Worm (Caenorhabditis elegans) whole organism, late embryonic: Measurements from ENCODE around the gene rabx-5.
A peak's percentile ranks its signal among the peaks of the same experiment; 100 is the strongest.

Source experiments
- C38D4.7 ChIP-seq: fragments of 200-800 bp; sonication (Bioruptor generic); optimal IDR thresholded peaks from 2 replicates; lab custom pipeline; 2018; ENCODE audit warnings: mild to moderate bottlenecking, missing genetic modification characterization, moderate library complexity, missing compliant biosample characterization
- K02D7.2 ChIP-seq: sonication (generic microtip); optimal IDR thresholded peaks from 2 replicates; lab custom pipeline; 2017; ENCODE audit warnings: mild to moderate bottlenecking, missing genetic modification characterization, missing compliant biosample characterization
- T23F11.4 ChIP-seq: fragments of 200-800 bp; sonication (Bioruptor generic); optimal IDR thresholded peaks from 2 replicates; lab custom pipeline; 2018; ENCODE audit warnings: mild to moderate bottlenecking, missing genetic modification characterization, missing compliant biosample characterization
- ahr-1 ChIP-seq: sonication (generic microtip); optimal IDR thresholded peaks from 2 replicates; lab custom pipeline; 2016; ENCODE audit warnings: missing genetic modification characterization, missing compliant biosample characterization
- ceh-31 ChIP-seq: sonication (generic microtip); optimal IDR thresholded peaks from 2 replicates; lab custom pipeline; 2016; ENCODE audit warnings: missing genetic modification characterization, missing compliant biosample characterization
- ceh-48 ChIP-seq: sonication (generic microtip); optimal IDR thresholded peaks from 2 replicates; lab custom pipeline; 2016; ENCODE audit warnings: missing genetic modification characterization, inconsistent platforms, missing compliant biosample characterization
- ceh-6 ChIP-seq: fragments of 200-800 bp; sonication (Bioruptor generic); optimal IDR thresholded peaks from 2 replicates; lab custom pipeline; 2018; ENCODE audit warnings: mild to moderate bottlenecking, missing genetic modification characterization, missing compliant biosample characterization
- ceh-9 ChIP-seq: sonication (generic microtip); optimal IDR thresholded peaks from 2 replicates; lab custom pipeline; 2016; ENCODE audit warnings: mild to moderate bottlenecking, missing genetic modification characterization, inconsistent platforms, missing compliant biosample characterization
- dmd-4 ChIP-seq: sonication (generic microtip); optimal IDR thresholded peaks from 2 replicates; lab custom pipeline; 2016; ENCODE audit warnings: borderline replicate concordance, missing genetic modification characterization, missing compliant biosample characterization
- elt-2 ChIP-seq: sonication (generic microtip); optimal IDR thresholded peaks from 2 replicates; lab custom pipeline; 2016; ENCODE audit warnings: missing genetic modification reagents, missing genetic modification characterization, missing compliant biosample characterization
- ets-4 ChIP-seq: sonication (generic microtip); optimal IDR thresholded peaks from 2 replicates; lab custom pipeline; 2016; ENCODE audit warnings: missing genetic modification characterization, missing compliant biosample characterization
- eyg-1 ChIP-seq: sonication (generic microtip); optimal IDR thresholded peaks from 2 replicates; lab custom pipeline; 2016; ENCODE audit warnings: missing genotype, missing genetic modification characterization, missing compliant biosample characterization
- fkh-6 ChIP-seq: sonication (generic microtip); optimal IDR thresholded peaks from 2 replicates; lab custom pipeline; 2016; ENCODE audit warnings: missing genetic modification characterization, missing compliant biosample characterization
- gmeb-2 ChIP-seq: sonication (generic microtip); optimal IDR thresholded peaks from 2 replicates; lab custom pipeline; 2016; ENCODE audit warnings: missing genetic modification characterization, inconsistent platforms, missing compliant biosample characterization
- hlh-13 ChIP-seq: fragments of 200-800 bp; sonication (Bioruptor generic); optimal IDR thresholded peaks from 2 replicates; lab custom pipeline; 2018; ENCODE audit warnings: mild to moderate bottlenecking, missing genetic modification characterization, missing compliant biosample characterization
- lim-6 ChIP-seq: sonication (generic microtip); optimal IDR thresholded peaks from 2 replicates; lab custom pipeline; 2016; ENCODE audit warnings: missing genetic modification characterization, missing compliant biosample characterization
- lin-11 ChIP-seq: fragments of 200-800 bp; sonication (Bioruptor generic); optimal IDR thresholded peaks from 2 replicates; lab custom pipeline; 2018; ENCODE audit warnings: mild to moderate bottlenecking, missing genetic modification characterization, missing compliant biosample characterization
- nfya-1 ChIP-seq: sonication (generic microtip); optimal IDR thresholded peaks from 2 replicates; lab custom pipeline; 2017; ENCODE audit warnings: missing genetic modification characterization, mild to moderate bottlenecking, missing compliant biosample characterization, antibody characterized with exemption, moderate library complexity
- nhr-232 ChIP-seq: sonication (generic microtip); optimal IDR thresholded peaks from 2 replicates; lab custom pipeline; 2016; ENCODE audit warnings: missing genetic modification characterization, missing compliant biosample characterization
- odd-2 ChIP-seq: sonication (generic microtip); optimal IDR thresholded peaks from 2 replicates; lab custom pipeline; 2017; ENCODE audit warnings: antibody characterized with exemption, mild to moderate bottlenecking, missing genetic modification characterization, missing compliant biosample characterization
- pha-4 ChIP-seq: fragments of 150-350 bp; optimal IDR thresholded peaks from 2 replicates; lab custom pipeline; 2018; ENCODE audit warnings: missing biosample characterization, missing genetic modification reagents, missing genetic modification characterization
- pros-1 ChIP-seq: fragments of 150-350 bp; optimal IDR thresholded peaks from 2 replicates; lab custom pipeline; 2014; ENCODE audit warnings: missing biosample characterization, missing genetic modification reagents, missing genetic modification characterization
- ref-2 ChIP-seq: sonication (generic microtip); optimal IDR thresholded peaks from 2 replicates; lab custom pipeline; 2016; ENCODE audit warnings: missing genetic modification characterization, missing compliant biosample characterization
- sdc-2 ChIP-seq: sonication (generic microtip); optimal IDR thresholded peaks from 2 replicates; lab custom pipeline; 2016; ENCODE audit warnings: missing genotype, missing genetic modification characterization, missing compliant biosample characterization
- sox-2 ChIP-seq: fragments of 200-800 bp; sonication (Bioruptor generic); IDR thresholded peaks from 2 replicates; pipeline ENCODE4 v1.3.6; 2022; ENCODE audit warnings: missing genetic modification reagents, missing genetic modification characterization, missing compliant biosample characterization
- sox-4 ChIP-seq: sonication (generic microtip); optimal IDR thresholded peaks from 2 replicates; lab custom pipeline; 2017; ENCODE audit warnings: mild to moderate bottlenecking, missing genetic modification characterization, inconsistent platforms, missing compliant biosample characterization
- tbx-7 ChIP-seq: sonication (generic microtip); optimal IDR thresholded peaks from 2 replicates; lab custom pipeline; 2016; ENCODE audit warnings: missing genotype, missing genetic modification characterization, missing compliant biosample characterization
- unc-3 ChIP-seq, 2 experiments: fragments of 200-800 bp in 1 of 2; sonication (Bioruptor generic) in 1 of 2; sonication (generic microtip) in 1 of 2; conservative IDR thresholded peaks in 1 of 2; optimal IDR thresholded peaks in 1 of 2; 2 replicates each; pipeline versions ENCODE4 v1.3.6 to Lab custom; 2016 to 2022; ENCODE audit warnings: missing compliant biosample characterization in 2 of 2, missing genetic modification characterization in 2 of 2, missing genetic modification reagents in 1 of 2
- unc-42 ChIP-seq: sonication (generic microtip); optimal IDR thresholded peaks from 2 replicates; lab custom pipeline; 2016; ENCODE audit warnings: missing genotype, missing genetic modification characterization, missing compliant biosample characterization
- unc-86 ChIP-seq: sonication (generic microtip); optimal IDR thresholded peaks from 2 replicates; lab custom pipeline; 2016; ENCODE audit warnings: missing genetic modification characterization, missing compliant biosample characterization

The rabx-5 gene

ce11 chrIII:10565926-10566325 lies 39.2 kb upstream of the rabx-5 start, which contains the start of gene acdh-11:
Gene acdh-11 (plus strand): TSS chrIII:10566258.
- TF ChIP-seq ref-2 (no peak), elt-2 (peak; percentile 19)

ce11 chrIII:10569246-10569645 lies 35.9 kb upstream of the rabx-5 start:
- TF ChIP-seq K02D7.2 (tag; lab: Kevin White, UChicago) (no peak), nfya-1 (tag; lab: Kevin White, UChicago) (peak; percentile 75)

ce11 chrIII:10575320-10575719 lies 29.8 kb upstream of the rabx-5 start, which contains the start of gene Y45F3A.4:
Gene Y45F3A.4 (minus strand): TSS chrIII:10575420.
- TF ChIP-seq C38D4.7 (GFP tag; lab: Kevin White, UChicago) (no peak), sdc-2 (tag; lab: Kevin White, UChicago) (no peak), unc-86 (tag; lab: Kevin White, UChicago) (no peak), sox-4 (tag; lab: Kevin White, UChicago) (no peak), pha-4 (no peak), eyg-1 (tag; lab: Kevin White, UChicago) (no peak), ceh-48 (no peak), tbx-7 (tag; lab: Kevin White, UChicago) (no peak), ets-4 (tag; lab: Kevin White, UChicago) (no peak), T23F11.4 (no peak), lim-6 (tag; lab: Kevin White, UChicago) (no peak), unc-3 (GFP tag; conservative IDR thresholded peaks at IDR 0.05; lab: Robert Waterston, UW) (no peak), unc-3 (tag; optimal IDR thresholded peaks at IDR 0.05; lab: Kevin White, UChicago) (no peak), lin-11 (tag; lab: Kevin White, UChicago) (no peak), odd-2 (tag; lab: Kevin White, UChicago) (no peak), hlh-13 (GFP tag; lab: Kevin White, UChicago) (no peak), ceh-31 (tag; lab: Kevin White, UChicago) (no peak), ceh-6 (GFP tag; lab: Kevin White, UChicago) (no peak)

ce11 chrIII:10577782-10578181 lies 27.4 kb upstream of the rabx-5 start:
- peak; percentile 13 for TF ChIP-seq unc-42 (tag; lab: Kevin White, UChicago)
- no peak for TF ChIP-seq ceh-9 (tag; lab: Kevin White, UChicago)

DNA sequence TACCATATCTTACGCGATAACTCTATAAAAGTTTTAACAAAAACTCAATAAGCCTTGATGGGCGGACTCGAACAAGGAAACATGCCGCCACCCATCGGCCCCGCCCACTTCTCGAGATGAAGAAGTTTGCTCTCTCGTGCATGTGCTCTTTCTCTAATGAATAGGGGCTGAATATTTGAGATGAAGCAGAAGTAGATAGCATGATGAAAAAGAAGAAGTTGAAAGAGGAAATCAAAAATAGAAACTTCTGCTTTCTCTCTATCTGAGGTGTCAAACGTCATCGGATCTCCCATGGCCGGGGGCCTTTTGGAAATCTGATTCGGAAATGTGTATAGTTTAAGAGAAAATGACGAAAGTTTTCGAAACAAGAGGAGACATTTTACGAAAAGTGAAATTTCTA lies 26.3 kb upstream of the rabx-5 start:
- TF ChIP-seq ceh-31 (tag; lab: Kevin White, UChicago): no peak
- no peak for TF ChIP-seq unc-86 (tag; lab: Kevin White, UChicago)
- TF ChIP-seq unc-42 (tag; lab: Kevin White, UChicago): peak; percentile 20

DNA sequence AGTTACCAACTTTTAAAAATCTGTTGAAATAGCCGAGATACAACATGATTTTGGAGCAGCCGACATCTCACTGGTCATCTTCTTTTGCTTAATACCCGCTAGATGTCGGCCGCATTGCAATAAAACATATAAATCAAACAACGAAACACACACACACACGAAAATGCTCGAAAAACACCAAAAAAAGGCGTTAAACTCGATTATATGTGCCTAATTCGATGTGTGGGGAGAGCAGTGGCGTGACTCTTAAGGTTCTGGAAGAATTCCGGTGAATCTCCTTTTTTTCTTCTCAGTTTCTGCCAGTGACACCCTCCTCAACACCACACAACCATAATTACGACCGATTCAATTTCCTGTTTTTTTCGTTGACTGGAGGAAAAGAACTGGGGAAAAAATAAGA lies 24.9 kb upstream of the rabx-5 start:
- TF ChIP-seq nhr-232 (tag; lab: Kevin White, UChicago) (no peak), gmeb-2 (tag; lab: Kevin White, UChicago) (no peak), unc-42 (tag; lab: Kevin White, UChicago) (peak; percentile 13), elt-2 (no peak)
- TF ChIP-seq, all 69 proteins: peak for 1

DNA sequence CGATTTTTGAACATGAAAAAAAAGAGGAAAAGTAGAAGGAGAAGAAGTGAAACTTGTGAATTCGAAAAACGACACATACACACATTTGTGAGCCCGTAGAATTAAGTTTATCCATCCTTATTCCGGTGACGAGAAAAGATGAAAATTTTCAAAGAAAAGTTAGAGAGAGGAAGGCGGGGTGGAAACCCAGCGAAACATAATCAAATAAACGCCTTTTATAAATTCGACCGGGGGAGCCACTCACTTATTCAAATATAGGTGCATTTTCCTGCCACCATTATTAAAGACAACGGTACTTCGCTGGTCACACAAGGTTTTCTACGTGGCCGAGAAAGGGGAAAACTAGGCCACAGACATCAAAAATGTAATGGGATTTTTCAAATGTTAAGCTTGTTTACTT lies 21.7 kb upstream of the rabx-5 start:
- TF ChIP-seq fkh-6 (no peak), ceh-31 (tag; lab: Kevin White, UChicago) (no peak), dmd-4 (tag; lab: Kevin White, UChicago) (no peak), ahr-1 (tag; lab: Kevin White, UChicago) (no peak), pros-1 (no peak), sox-2 (GFP tag; lab: Robert Waterston, UW) (no peak), unc-42 (tag; lab: Kevin White, UChicago) (peak; percentile 91), lim-6 (tag; lab: Kevin White, UChicago) (no peak)
